Fruit fly (Drosophila melanogaster) whole organism, prepupa: ENCODE data around the gene RapGAP1.
A peak's percentile ranks its signal among the peaks of the same experiment; 100 is the strongest.

ENCODE experiments used
- Blimp-1 ChIP-seq: fragments of 200-800 bp; sonication (Bioruptor generic); optimal IDR thresholded peaks from 3 replicates; lab custom pipeline; 2017; ENCODE audit warnings: missing biosample characterization, missing genetic modification characterization, mild to moderate bottlenecking, moderate library complexity, missing genetic modification reagents
- CG1621 ChIP-seq: fragments of 200-800 bp; sonication (Bioruptor generic); optimal IDR thresholded peaks from 3 replicates; lab custom pipeline; 2018; ENCODE audit warnings: missing biosample characterization, mild to moderate bottlenecking, missing genetic modification characterization
- CG16779 ChIP-seq: fragments of 200-800 bp; sonication (Bioruptor generic); optimal IDR thresholded peaks from 3 replicates; lab custom pipeline; 2017; ENCODE audit warnings: missing biosample characterization, mild to moderate bottlenecking, missing genetic modification characterization
- CG34406 ChIP-seq: fragments of 200-800 bp; sonication (Bioruptor generic); optimal IDR thresholded peaks from 3 replicates; lab custom pipeline; 2016; ENCODE audit warnings: missing biosample characterization, missing genetic modification characterization
- CG6808 ChIP-seq: fragments of 200-800 bp; sonication (Bioruptor generic); optimal IDR thresholded peaks from 3 replicates; lab custom pipeline; 2017; ENCODE audit warnings: missing biosample characterization, missing genetic modification characterization, mild to moderate bottlenecking, moderate library complexity, missing genetic modification reagents
- CG9139 ChIP-seq: fragments of 200-800 bp; sonication (Bioruptor generic); optimal IDR thresholded peaks from 3 replicates; lab custom pipeline; 2017; ENCODE audit warnings: missing biosample characterization, mild to moderate bottlenecking, missing genetic modification characterization
- Eip75B ChIP-seq: fragments of 200-800 bp; sonication (Bioruptor generic); optimal IDR thresholded peaks from 3 replicates; lab custom pipeline; 2016; ENCODE audit warnings: missing biosample characterization, missing genetic modification characterization
- Gug ChIP-seq: fragments of 200-800 bp; sonication (Bioruptor generic); IDR thresholded peaks from 2 replicates; pipeline ENCODE4 v1.3.6; 2022; ENCODE audit warnings: missing biosample characterization, missing genetic modification characterization
- Hr38 ChIP-seq: sonication (Bioruptor generic); optimal IDR thresholded peaks from 2 replicates; lab custom pipeline; 2016; ENCODE audit warnings: missing biosample characterization, missing genetic modification characterization
- Lpt ChIP-seq: fragments of 200-800 bp; sonication (Bioruptor generic); optimal IDR thresholded peaks from 3 replicates; lab custom pipeline; 2016; ENCODE audit warnings: missing biosample characterization, missing genetic modification characterization
- OdsH ChIP-seq: fragments of 200-800 bp; sonication (Bioruptor generic); optimal IDR thresholded peaks from 3 replicates; lab custom pipeline; 2016; ENCODE audit warnings: missing biosample characterization, missing genetic modification characterization
- Sox102F ChIP-seq: fragments of 200-800 bp; sonication (Bioruptor generic); optimal IDR thresholded peaks from 2 replicates; lab custom pipeline; 2016; ENCODE audit warnings: missing biosample characterization, mild to moderate bottlenecking, missing genetic modification characterization
- dsx ChIP-seq: fragments of 200-800 bp; optimal IDR thresholded peaks from 3 replicates; lab custom pipeline; 2019; ENCODE audit warnings: missing biosample characterization, mild to moderate bottlenecking, missing genetic modification characterization, moderate library complexity; ENCODE audit not compliant: poor library complexity, severe bottlenecking

dm6 chr2L:7491902-7492301 is 86.9 kb downstream of the RapGAP1 start:
- TF ChIP-seq Lpt (GFP tag; lab: Kevin White, UChicago) (peak; percentile 26), CG16779 (no peak), CG6808 (GFP tag; lab: Kevin White, UChicago) (no peak), Hr38 (GFP tag; lab: Kevin White, UChicago) (no peak), CG9139 (GFP tag; lab: Kevin White, UChicago) (no peak), dsx (GFP tag; lab: Kevin White, UChicago) (no peak), CG1621 (tag; lab: Kevin White, UChicago) (no peak), Sox102F (GFP tag; lab: Kevin White, UChicago) (no peak), OdsH (GFP tag; lab: Kevin White, UChicago) (peak; percentile 39), Gug (GFP tag; lab: Robert Waterston, UW) (no peak), Blimp-1 (GFP tag; lab: Kevin White, UChicago) (no peak), CG34406 (GFP tag; lab: Kevin White, UChicago) (no peak), Eip75B (GFP tag; lab: Kevin White, UChicago) (no peak)
